Fruit fly (Drosophila melanogaster) whole organism, adult: Measurements from ENCODE around the gene Rbp4.

Experiments used
- CG11617 ChIP-seq: fragments of 200-800 bp; sonication (Bioruptor generic); optimal IDR thresholded peaks from 2 replicates; lab custom pipeline; 2017; ENCODE audit warnings: mild to moderate bottlenecking, missing biosample characterization, missing genetic modification reagents, missing genetic modification characterization
- CG12768 ChIP-seq: fragments of 200-800 bp; sonication (Bioruptor generic); optimal IDR thresholded peaks from 2 replicates; lab custom pipeline; 2017; ENCODE audit warnings: missing biosample characterization, missing genetic modification characterization, mild to moderate bottlenecking, moderate library complexity, missing genetic modification reagents
- CG14711 ChIP-seq: fragments of 200-800 bp; sonication (Bioruptor generic); optimal IDR thresholded peaks from 2 replicates; lab custom pipeline; 2018; ENCODE audit warnings: missing biosample characterization, mild to moderate bottlenecking, missing genetic modification characterization, moderate library complexity
- CG1620 ChIP-seq: fragments of 200-800 bp; sonication (Bioruptor generic); optimal IDR thresholded peaks from 2 replicates; lab custom pipeline; 2016; ENCODE audit warnings: missing biosample characterization, missing genetic modification characterization
- CG5204 ChIP-seq: fragments of 200-800 bp; sonication (Bioruptor generic); optimal IDR thresholded peaks from 2 replicates; lab custom pipeline; 2016; ENCODE audit warnings: missing biosample characterization, missing genetic modification characterization
- CG7045 ChIP-seq: fragments of 200-800 bp; sonication (Bioruptor generic); optimal IDR thresholded peaks from 2 replicates; lab custom pipeline; 2017; ENCODE audit warnings: missing biosample characterization, mild to moderate bottlenecking, missing genetic modification characterization
- CG7101 ChIP-seq: fragments of 200-800 bp; sonication (Bioruptor generic); optimal IDR thresholded peaks from 2 replicates; lab custom pipeline; 2018; ENCODE audit warnings: missing biosample characterization, mild to moderate bottlenecking, missing genetic modification characterization, moderate library complexity
- Clk ChIP-seq: fragments of 200-800 bp; sonication (Bioruptor generic); optimal IDR thresholded peaks from 2 replicates; lab custom pipeline; 2017; ENCODE audit warnings: missing biosample characterization, missing genetic modification characterization
- Crg-1 ChIP-seq: fragments of 200-800 bp; sonication (Bioruptor generic); optimal IDR thresholded peaks from 2 replicates; lab custom pipeline; 2016; ENCODE audit warnings: missing biosample characterization, missing genetic modification characterization
- Hr96 ChIP-seq: fragments of 200-800 bp; sonication (Bioruptor generic); optimal IDR thresholded peaks from 2 replicates; lab custom pipeline; 2016; ENCODE audit warnings: missing biosample characterization, missing genetic modification characterization
- cnc ChIP-seq, 2 experiments: fragments of >200 bp; optimal IDR thresholded peaks; 2 replicates each; lab custom pipeline; 2017
- kay ChIP-seq: fragments of 200-800 bp; sonication (Bioruptor generic); peaks from one replicate; lab custom pipeline; 2016; ENCODE audit warnings: missing biosample characterization, missing genetic modification characterization, borderline replicate concordance
- ovo ChIP-seq: fragments of 200-800 bp; sonication (Bioruptor generic); optimal IDR thresholded peaks from 2 replicates; lab custom pipeline; 2016; ENCODE audit warnings: missing biosample characterization, missing genetic modification characterization
- toe ChIP-seq: fragments of 200-800 bp; sonication (Bioruptor generic); optimal IDR thresholded peaks from 2 replicates; lab custom pipeline; 2016; ENCODE audit warnings: missing biosample characterization, missing genetic modification characterization

DNA sequence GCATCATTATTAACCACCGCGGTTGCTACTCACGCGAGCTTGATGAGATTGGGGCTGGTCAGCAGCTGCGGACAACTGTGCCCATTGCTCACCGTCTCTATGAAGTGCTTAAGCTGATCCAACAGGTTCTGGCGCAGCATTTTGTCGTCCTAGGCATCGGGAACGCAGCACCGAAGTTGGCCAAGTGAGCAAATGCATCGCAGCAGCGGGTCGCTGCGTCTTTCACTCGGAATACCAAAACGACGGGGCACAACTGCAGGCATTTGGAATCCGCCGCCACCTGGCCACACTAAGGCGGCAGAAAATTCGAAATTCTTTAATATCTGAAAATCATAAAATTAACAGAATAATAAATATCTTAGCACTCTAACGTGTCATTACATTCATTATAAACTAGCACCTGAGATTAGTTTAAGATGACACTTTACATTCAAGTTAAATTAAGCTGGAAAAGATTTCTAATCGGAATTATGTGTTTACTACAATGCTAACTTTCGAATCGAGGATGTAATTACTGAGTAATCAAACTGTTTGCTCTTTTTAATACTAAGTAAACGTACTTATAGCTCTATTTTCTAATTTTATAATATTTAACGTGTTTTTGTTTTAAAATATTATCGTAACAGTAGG lies 26.9 kb upstream of the Rbp4 start:
- TF ChIP-seq CG7101 (tag; lab: Kevin White, UChicago) = no peak
- TF ChIP-seq CG14711 = no peak
- TF ChIP-seq Hr96 = no peak
- TF ChIP-seq CG7045 = no peak
- TF ChIP-seq CG1620 (GFP tag; lab: Kevin White, UChicago) = no peak
- TF ChIP-seq ovo (GFP tag; lab: Kevin White, UChicago) = no peak
- no peak for TF ChIP-seq cnc (optimal IDR thresholded peaks at IDR 0.05; lab: Kevin White, UChicago)
- no peak for TF ChIP-seq CG5204 (GFP tag; lab: Kevin White, UChicago)
- TF ChIP-seq Crg-1 (GFP tag; lab: Kevin White, UChicago) = no peak
- TF ChIP-seq Clk = no peak
- no peak for TF ChIP-seq CG12768 (GFP tag; lab: Kevin White, UChicago)
- no peak for TF ChIP-seq toe (GFP tag; lab: Kevin White, UChicago)
- no peak for TF ChIP-seq kay
- no peak for TF ChIP-seq CG11617 (GFP tag; lab: Kevin White, UChicago)
